Fruit fly (Drosophila melanogaster) whole organism, wandering third instar larva: Measurements from ENCODE around the gene RpS20.

Experiments
- Abd-B ChIP-seq: fragments of >200 bp; optimal IDR thresholded peaks from 2 replicates; lab custom pipeline; 2017; ENCODE audit warnings: missing biosample characterization, missing genetic modification characterization
- CG32264 ChIP-seq: fragments of 200-800 bp; sonication (Bioruptor generic); optimal IDR thresholded peaks from 2 replicates; lab custom pipeline; 2016; ENCODE audit warnings: missing biosample characterization, missing genetic modification characterization
- Dfd ChIP-seq: fragments of >200 bp; optimal IDR thresholded peaks from 2 replicates; lab custom pipeline; 2017; ENCODE audit warnings: missing biosample characterization, missing genetic modification characterization
- Dif ChIP-seq: fragments of 200-275, 200-300 bp; sonication (Bioruptor generic); optimal IDR thresholded peaks from 2 replicates; lab custom pipeline; 2018; ENCODE audit warnings: missing biosample characterization, missing genetic modification characterization; ENCODE audit not compliant: partially characterized antibody
- GATAd ChIP-seq: sonication (Bioruptor generic); optimal IDR thresholded peaks from 2 replicates; lab custom pipeline; 2016; ENCODE audit warnings: missing biosample characterization, missing genetic modification characterization
- HLH106 ChIP-seq: fragments of 200-800 bp; optimal IDR thresholded peaks from 3 replicates; lab custom pipeline; 2019; ENCODE audit warnings: missing biosample characterization, mild to moderate bottlenecking, missing genetic modification characterization, moderate library complexity
- Hr78 ChIP-seq: fragments of >200 bp; optimal IDR thresholded peaks from 2 replicates; lab custom pipeline; 2017; ENCODE audit warnings: missing biosample characterization, missing genetic modification characterization
- Jra ChIP-seq: sonication (Bioruptor generic); optimal IDR thresholded peaks from 2 replicates; lab custom pipeline; 2016; ENCODE audit warnings: missing biosample characterization, missing genetic modification characterization
- Mio ChIP-seq: sonication (Bioruptor generic); optimal IDR thresholded peaks from 2 replicates; lab custom pipeline; 2016; ENCODE audit warnings: missing biosample characterization, missing genetic modification characterization
- Myc ChIP-seq: fragments of >200 bp; optimal IDR thresholded peaks from 2 replicates; lab custom pipeline; 2017
- N ChIP-seq: fragments of >200 bp; optimal IDR thresholded peaks from 2 replicates; lab custom pipeline; 2018; ENCODE audit warnings: missing biosample characterization, missing external identifiers, missing genetic modification characterization
- OdsH ChIP-seq: fragments of 200-800 bp; sonication (Bioruptor generic); optimal IDR thresholded peaks from 2 replicates; lab custom pipeline; 2016; ENCODE audit warnings: missing biosample characterization, mild to moderate bottlenecking, missing genetic modification characterization
- Rel ChIP-seq, 2 experiments: fragments of 200-800 bp; sonication (Bioruptor generic) in 1 of 2; optimal IDR thresholded peaks; 2 replicates in 1 of 2; 3 replicates in 1 of 2; lab custom pipeline; 2016 to 2019; ENCODE audit warnings: mild to moderate bottlenecking in 2 of 2, missing biosample characterization in 2 of 2, missing genetic modification characterization in 2 of 2, moderate library complexity in 1 of 2
- Sp1 ChIP-seq: fragments of 200-800 bp; sonication (Bioruptor generic); optimal IDR thresholded peaks from 3 replicates; lab custom pipeline; 2019; ENCODE audit warnings: missing biosample characterization, mild to moderate bottlenecking, missing genetic modification characterization, moderate library complexity
- Vsx2 ChIP-seq: fragments of 200-300, 225-300 bp; sonication (Bioruptor generic); optimal IDR thresholded peaks from 2 replicates; lab custom pipeline; 2018; ENCODE audit warnings: missing biosample characterization, missing genetic modification characterization; ENCODE audit not compliant: partially characterized antibody
- br ChIP-seq: fragments of 200-800 bp; sonication (Bioruptor generic); optimal IDR thresholded peaks from 2 replicates; lab custom pipeline; 2016; ENCODE audit warnings: missing biosample characterization, missing genetic modification characterization
- brk ChIP-seq: fragments of 200-800 bp; sonication (Bioruptor generic); optimal IDR thresholded peaks from 2 replicates; lab custom pipeline; 2016; ENCODE audit warnings: missing biosample characterization, mild to moderate bottlenecking, missing genetic modification characterization
- dl ChIP-seq, 2 experiments: fragments of 175-275, 200-275 bp in 1 of 2; fragments of 200-275 bp in 1 of 2; sonication (Bioruptor generic); optimal IDR thresholded peaks; lab custom pipeline; 2018; ENCODE audit warnings: mild to moderate bottlenecking in 2 of 2, missing biosample characterization in 2 of 2, missing genetic modification characterization in 2 of 2, moderate library complexity in 2 of 2; ENCODE audit not compliant: partially characterized antibody in 2 of 2, insufficient read depth in 1 of 2
- dsf ChIP-seq: sonication (Bioruptor generic); optimal IDR thresholded peaks from 2 replicates; lab custom pipeline; 2016; ENCODE audit warnings: missing biosample characterization, missing genetic modification characterization, borderline replicate concordance
- foxo ChIP-seq, 2 experiments: fragments of 200-800 bp; sonication (Bioruptor generic); optimal IDR thresholded peaks; 2 replicates in 1 of 2; 3 replicates in 1 of 2; lab custom pipeline; 2016 to 2017; ENCODE audit warnings: missing biosample characterization in 2 of 2, missing genetic modification characterization in 2 of 2
- fru ChIP-seq: fragments of 200-800 bp; sonication (Bioruptor generic); optimal IDR thresholded peaks from 3 replicates; lab custom pipeline; 2016; ENCODE audit warnings: missing biosample characterization, mild to moderate bottlenecking, missing genetic modification characterization
- h ChIP-seq: fragments of 200-800 bp; sonication (Bioruptor generic); optimal IDR thresholded peaks from 3 replicates; lab custom pipeline; 2016; ENCODE audit warnings: missing biosample characterization, mild to moderate bottlenecking, missing genetic modification characterization
- pan ChIP-seq: fragments of >200 bp; optimal IDR thresholded peaks from 2 replicates; lab custom pipeline; 2017
- psq ChIP-seq: fragments of 200-800 bp; sonication (Bioruptor generic); optimal IDR thresholded peaks from 3 replicates; lab custom pipeline; 2017; ENCODE audit warnings: missing biosample characterization, mild to moderate bottlenecking, missing genetic modification characterization, moderate library complexity
- rgr ChIP-seq: fragments of 200-800 bp; sonication (Bioruptor generic); optimal IDR thresholded peaks from 3 replicates; lab custom pipeline; 2016; ENCODE audit warnings: missing biosample characterization, mild to moderate bottlenecking, missing genetic modification characterization
- sv ChIP-seq: fragments of 200-800 bp; sonication (Bioruptor generic); optimal IDR thresholded peaks from 3 replicates; lab custom pipeline; 2016; ENCODE audit warnings: missing biosample characterization, missing genetic modification characterization
- tai ChIP-seq: sonication (Bioruptor generic); optimal IDR thresholded peaks from 2 replicates; lab custom pipeline; 2016; ENCODE audit warnings: missing biosample characterization, missing genetic modification characterization
- usp ChIP-seq: fragments of >200 bp; optimal IDR thresholded peaks from 2 replicates; lab custom pipeline; 2017; ENCODE audit warnings: missing biosample characterization, missing genetic modification characterization
- woc ChIP-seq: sonication (Bioruptor generic); optimal IDR thresholded peaks from 2 replicates; lab custom pipeline; 2016; ENCODE audit warnings: missing biosample characterization, mild to moderate bottlenecking, missing genetic modification characterization

The RpS20 gene

DNA sequence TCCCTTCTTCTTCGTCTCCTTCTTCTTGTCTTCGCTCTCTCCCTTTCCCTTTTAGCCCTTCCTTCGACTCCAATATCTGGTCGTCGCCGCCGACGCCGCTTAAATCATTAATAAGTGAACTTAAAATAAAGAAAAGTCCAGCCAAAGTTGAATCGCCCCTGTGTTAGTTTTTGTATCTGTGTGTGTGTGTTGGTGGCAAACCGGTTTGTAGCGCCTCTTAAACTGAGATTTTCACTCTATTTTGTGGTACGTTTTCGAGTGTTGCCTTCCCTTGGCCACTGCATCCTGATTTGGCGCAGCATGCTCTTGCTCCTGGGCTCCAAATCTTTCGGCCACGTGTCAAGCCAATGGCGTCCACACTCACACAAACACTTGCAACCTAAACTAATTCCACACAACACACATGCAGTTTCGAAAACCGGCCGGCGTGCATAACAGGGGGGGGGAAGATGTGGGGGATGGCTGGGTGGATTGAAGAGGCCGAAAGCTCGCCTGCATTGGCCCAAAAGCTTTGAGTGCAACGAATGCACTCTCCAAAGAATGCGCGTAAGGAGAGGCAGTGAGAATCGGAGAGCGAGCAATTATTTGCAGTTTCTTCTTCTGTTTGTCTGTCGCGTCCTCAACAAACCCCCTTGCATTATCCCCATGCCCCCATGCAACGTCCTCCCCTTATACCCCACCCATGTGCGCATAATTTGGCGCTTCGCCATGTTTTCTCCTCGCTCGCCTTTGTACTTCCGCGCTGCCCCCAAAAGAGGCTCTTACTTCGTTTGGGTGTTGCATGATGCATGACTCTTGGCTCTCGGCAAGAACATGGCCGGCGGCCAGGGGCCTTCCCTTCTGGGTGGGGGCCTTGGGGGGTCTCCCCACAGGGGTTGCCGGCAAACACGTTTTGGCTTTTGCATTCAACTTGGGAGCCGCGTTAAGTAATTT is 37.3 kb upstream of the RpS20 start (continued):
- TF ChIP-seq Myc (lab: Kevin White, UChicago) (no peak), h (GFP tag; lab: Kevin White, UChicago) (no peak), rgr (no peak)

DNA sequence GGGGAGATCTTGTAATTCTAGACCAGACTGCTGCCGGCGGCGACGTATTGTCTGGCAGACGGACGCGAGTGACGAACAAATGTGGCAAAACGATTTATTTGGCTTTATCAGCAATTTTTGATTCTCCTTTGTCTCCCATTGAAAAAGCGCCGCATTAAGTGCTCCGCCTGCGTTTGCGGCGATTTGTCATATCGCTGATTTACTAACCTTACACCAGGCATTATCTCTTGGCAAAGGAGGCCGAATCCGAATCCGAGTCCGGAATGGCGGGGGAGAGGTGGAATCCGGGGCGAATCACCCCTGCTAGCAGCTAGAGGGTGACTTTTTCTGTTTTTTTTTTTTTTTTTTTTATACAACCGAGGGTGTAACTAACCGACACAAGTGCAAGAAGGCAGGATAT is 33.4 kb upstream of the RpS20 start:
- TF ChIP-seq Jra (no peak), h (GFP tag; lab: Kevin White, UChicago) (peak; percentile 29), Rel (GFP tag; optimal IDR thresholded peaks at IDR 0.05; lab: Kevin White, UChicago) (no peak), Rel (tag; optimal IDR thresholded peaks at IDR 0.05; lab: Kevin White, UChicago) (peak; percentile 39)

DNA sequence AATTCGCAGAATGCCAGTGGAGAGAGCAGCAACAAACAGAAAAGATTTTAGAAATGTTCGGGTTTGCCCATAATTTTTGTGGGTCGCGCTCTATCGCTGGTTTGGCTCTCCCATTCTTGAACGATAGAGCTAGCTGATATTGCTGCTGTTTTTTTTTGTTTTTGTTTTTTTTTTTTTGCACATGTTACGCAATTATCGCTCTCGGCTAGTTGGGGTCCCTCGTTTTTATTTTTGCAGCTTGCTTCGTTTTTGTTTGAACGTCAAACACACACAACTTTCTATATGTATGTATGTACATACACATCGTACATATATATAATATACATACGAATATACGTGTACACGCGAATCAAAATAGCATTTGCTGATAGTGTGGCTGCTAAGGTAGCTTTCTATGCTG is 31.5 kb upstream of the RpS20 start:
- TF ChIP-seq Vsx2 (no peak), usp (no peak), psq (no peak), pan (lab: Kevin White, UChicago) (no peak)
- TF ChIP-seq, all 38 proteins: peak for 0

DNA sequence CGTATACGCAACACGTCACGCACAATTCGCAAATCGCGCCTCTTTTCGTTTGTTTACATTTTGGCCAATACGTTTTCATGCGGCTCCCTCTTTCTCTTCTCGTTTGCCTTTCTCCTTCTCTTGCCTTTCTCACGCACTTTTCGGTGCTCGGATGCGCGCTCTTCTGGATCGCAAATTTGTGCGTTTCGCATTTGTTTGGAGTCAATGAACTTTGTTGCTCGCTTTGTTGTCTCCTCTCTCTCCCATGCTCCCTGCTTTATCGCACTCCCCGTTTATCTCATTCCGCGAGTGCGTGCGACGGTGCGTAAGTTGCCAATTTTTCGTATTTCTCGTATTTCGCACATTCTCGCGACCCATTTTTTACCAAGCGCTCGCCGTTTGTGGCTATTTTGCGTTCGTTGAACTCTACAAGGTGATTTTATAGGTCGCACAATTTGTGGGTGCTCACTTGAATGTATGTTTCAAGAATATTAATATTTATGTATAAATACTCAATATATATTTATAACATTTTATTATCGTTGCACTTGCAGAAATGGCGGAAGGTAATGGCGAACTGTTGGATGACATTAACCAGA is 30.7 kb upstream of the RpS20 start:
- no peak for TF ChIP-seq pan (lab: Kevin White, UChicago)
- peak; percentile 82 for TF ChIP-seq psq

DNA sequence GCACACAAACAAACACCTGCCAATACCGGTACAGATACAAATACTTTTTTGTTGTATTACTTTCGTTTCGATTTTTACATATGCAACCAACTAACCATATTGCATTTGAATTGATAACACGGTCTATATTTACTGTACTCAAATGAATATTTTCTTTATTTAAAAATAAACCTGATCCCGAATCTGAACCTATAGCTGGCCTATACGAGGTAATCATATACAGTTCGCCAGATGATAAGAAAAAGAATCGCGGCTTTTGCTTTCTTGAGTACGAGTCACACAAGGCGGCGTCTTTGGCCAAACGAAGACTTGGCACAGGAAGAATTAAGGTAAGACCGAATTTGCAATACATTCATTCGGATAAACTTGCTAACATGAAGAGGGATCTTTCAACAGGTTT is 25.0 kb upstream of the RpS20 start:
- no peak for TF ChIP-seq fru
- no peak for TF ChIP-seq Myc (lab: Kevin White, UChicago)
- no peak for TF ChIP-seq Rel (GFP tag; optimal IDR thresholded peaks at IDR 0.05; lab: Kevin White, UChicago)
- no peak for TF ChIP-seq Rel (tag; optimal IDR thresholded peaks at IDR 0.05; lab: Kevin White, UChicago)
- TF ChIP-seq Dif (GFP tag; lab: Kevin White, UChicago), result no peak

DNA sequence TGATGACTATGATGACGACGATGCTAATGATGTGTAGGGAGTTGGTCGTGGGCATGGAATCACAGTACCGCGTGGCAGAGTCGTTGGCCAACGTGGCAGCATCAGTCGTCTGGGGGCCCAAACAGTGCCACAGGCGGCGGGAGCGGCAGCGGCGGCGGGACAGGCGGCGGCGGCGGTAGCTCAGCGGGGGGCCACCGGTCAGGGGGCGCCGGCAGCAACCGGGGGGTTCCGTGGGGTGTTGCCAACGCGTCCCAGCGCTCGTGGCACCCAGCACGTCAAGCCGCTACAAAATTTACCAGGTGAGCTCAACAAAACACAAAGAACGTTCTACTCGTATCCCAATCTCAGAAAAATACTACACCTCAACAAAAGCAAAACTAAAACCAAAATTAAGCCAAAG is 19.7 kb upstream of the RpS20 start:
- no peak for TF ChIP-seq Mio (GFP tag; lab: Kevin White, UChicago)
- no peak for TF ChIP-seq woc (GFP tag; lab: Kevin White, UChicago)
- no peak for TF ChIP-seq foxo (GFP tag; optimal IDR thresholded peaks at IDR 0.05; lab: Kevin White, UChicago)
- TF ChIP-seq Jra, result no peak
- peak; percentile 98 for TF ChIP-seq Dfd (GFP tag; lab: Kevin White, UChicago)
- no peak for TF ChIP-seq brk (GFP tag; lab: Kevin White, UChicago)
- TF ChIP-seq GATAd (GFP tag; lab: Kevin White, UChicago), result no peak

DNA sequence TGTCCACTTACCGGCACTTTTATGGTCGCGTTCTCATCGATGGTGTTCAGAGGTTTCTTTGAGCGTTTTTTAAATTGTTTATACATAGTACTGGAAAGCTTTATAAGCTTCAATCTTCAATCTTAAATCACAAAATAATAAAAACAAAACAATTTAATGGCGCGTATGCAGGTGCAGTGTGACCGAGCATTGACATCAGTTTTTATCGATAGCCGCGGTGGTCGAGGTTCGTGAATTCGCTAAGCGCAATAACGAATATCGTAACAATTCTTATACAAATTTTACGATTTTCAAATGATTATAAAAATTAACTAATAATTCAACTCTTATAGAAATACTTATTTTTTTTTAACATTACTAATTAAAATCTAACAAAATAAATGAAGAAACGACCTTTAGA is 6.0 kb upstream of the RpS20 start, which contains the start of gene Fancd2:
Fancd2 (minus strand) TSS at position 183 of the 400 bp plus-strand sequence.
- TF ChIP-seq Hr78 (GFP tag; lab: Kevin White, UChicago) (no peak), Mio (GFP tag; lab: Kevin White, UChicago) (no peak), Jra (no peak), brk (GFP tag; lab: Kevin White, UChicago) (no peak), Myc (lab: Kevin White, UChicago) (peak; percentile 69), CG32264 (no peak)

DNA sequence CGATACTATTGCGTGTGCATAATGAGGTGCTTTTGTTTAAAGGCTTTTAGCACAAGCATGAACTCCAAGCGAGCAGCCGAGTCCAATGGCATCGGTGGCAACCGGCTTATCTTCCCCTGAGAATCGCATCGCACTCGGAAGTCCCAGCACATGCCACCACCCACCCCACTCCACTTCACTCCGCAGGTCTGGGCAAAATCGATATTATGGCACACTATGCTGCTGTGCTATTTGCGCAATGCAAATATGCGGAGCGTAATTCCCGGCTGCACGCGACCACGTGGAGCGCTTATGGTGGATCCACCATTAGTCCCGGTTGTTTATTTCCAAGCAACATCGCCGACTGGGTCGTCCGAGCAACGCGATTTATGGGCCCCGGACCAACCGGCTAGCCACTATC is 3.7 kb upstream of the RpS20 start:
- no peak for TF ChIP-seq Rel (GFP tag; optimal IDR thresholded peaks at IDR 0.05; lab: Kevin White, UChicago)
- TF ChIP-seq Rel (tag; optimal IDR thresholded peaks at IDR 0.05; lab: Kevin White, UChicago), result peak; percentile 45
- TF ChIP-seq N, result no peak
- TF ChIP-seq rgr, result no peak

DNA sequence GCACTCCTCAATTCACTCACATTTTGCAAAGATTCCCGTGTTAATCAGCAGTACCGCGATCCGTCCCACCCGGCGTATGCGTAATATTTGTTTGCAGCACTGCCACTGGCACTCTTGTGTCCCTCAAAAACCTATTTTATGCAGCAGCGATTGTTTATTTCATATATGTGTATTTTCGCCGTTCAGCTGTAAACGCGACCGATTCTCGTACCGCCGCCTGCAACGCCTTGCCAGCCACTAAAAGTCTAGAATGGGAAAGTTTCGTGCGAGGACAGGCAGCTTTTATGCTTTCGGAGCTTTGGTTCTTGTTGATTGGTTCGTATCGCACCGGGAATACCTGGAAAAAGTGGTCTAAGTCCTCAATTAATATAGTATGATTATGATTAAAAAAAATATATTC is 3.3 kb upstream of the RpS20 start, which contains the start of gene CG17270:
CG17270 (minus strand) TSS at position 241 of the 400 bp plus-strand sequence.
- no peak for TF ChIP-seq Dif (GFP tag; lab: Kevin White, UChicago)
- no peak for TF ChIP-seq Rel (GFP tag; optimal IDR thresholded peaks at IDR 0.05; lab: Kevin White, UChicago)
- TF ChIP-seq Rel (tag; optimal IDR thresholded peaks at IDR 0.05; lab: Kevin White, UChicago), result no peak
- TF ChIP-seq sv, result no peak
- no peak for TF ChIP-seq dsf (GFP tag; lab: Kevin White, UChicago)
- TF ChIP-seq Sp1 (GFP tag; lab: Kevin White, UChicago), result no peak
- no peak for TF ChIP-seq br (GFP tag; lab: Kevin White, UChicago)
- no peak for TF ChIP-seq dl (GFP tag; optimal IDR thresholded peaks at IDR 0.05; lab: Kevin White, UChicago; ENCODE audit: insufficient read depth in 1 of 2, partially characterized antibody in 2 of 2)
- no peak for TF ChIP-seq Vsx2
- no peak for TF ChIP-seq Abd-B (GFP tag; lab: Kevin White, UChicago)
- no peak for TF ChIP-seq HLH106 (tag; lab: Kevin White, UChicago)
- no peak for TF ChIP-seq Myc (lab: Kevin White, UChicago)
- no peak for TF ChIP-seq rgr
- TF ChIP-seq OdsH (GFP tag; lab: Kevin White, UChicago), result no peak
- TF ChIP-seq usp, result no peak
- no peak for TF ChIP-seq fru
- no peak for TF ChIP-seq tai (GFP tag; lab: Kevin White, UChicago)
- TF ChIP-seq, all 38 proteins: peak for 0
